Worm (Caenorhabditis elegans): ENCODE measurements around the gene Y62H9A.4.

Gene Y62H9A.4

DNA sequence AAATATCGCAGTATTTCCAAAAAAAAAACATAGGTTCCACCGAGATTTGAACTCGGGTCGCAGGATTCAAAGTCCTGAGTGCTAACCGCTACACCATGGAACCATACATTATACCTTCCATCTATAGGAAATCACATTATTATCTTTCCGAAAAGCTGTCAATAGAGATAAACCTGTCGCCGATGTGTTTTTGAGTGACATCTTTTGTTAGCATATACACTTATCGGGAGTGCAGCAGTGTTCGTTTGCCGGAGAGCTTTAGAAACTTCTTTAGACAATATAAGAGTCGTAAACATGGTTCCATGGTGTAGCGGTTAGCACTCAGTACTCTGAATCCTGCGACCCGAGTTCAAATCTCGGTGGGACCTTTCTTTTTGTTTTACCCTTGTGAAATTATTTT, 7.7 kb upstream of the Y62H9A.4 start:
- TF ChIP-seq dao-5 (tag; optimal IDR thresholded peaks at IDR 0.05) = peak; percentile 11
- no peak for TF ChIP-seq him-1 (tag; optimal IDR thresholded peaks at IDR 0.05)
- TF ChIP-seq W03F9.2 (tag; optimal IDR thresholded peaks at IDR 0.05) = no peak

DNA sequence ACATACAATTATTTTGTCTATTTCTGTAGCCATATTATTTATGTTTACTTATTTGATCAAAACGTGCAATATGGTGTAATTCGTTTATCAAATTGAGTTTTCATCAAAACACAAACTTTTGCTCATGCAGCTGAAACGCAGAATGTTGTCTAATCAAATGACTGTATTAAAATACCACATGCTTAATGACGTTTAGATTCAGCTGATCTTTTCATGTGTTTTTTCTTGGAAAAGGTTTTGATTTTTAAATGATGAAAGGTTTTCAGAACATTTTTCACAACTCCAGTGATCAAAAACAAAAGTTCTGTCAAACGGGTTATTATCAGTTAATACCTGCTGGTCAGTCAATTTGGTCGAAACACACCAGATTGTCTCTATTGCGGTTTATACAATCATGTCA, 4.7 kb upstream of the Y62H9A.4 start, which contains the start of gene Y62H9A.1:
TSS of gene Y62H9A.1 (plus strand) at position 282 of the 400 bp plus-strand sequence.
- TF ChIP-seq him-1 (tag; optimal IDR thresholded peaks at IDR 0.05) = no peak
- TF ChIP-seq dao-5 (tag; optimal IDR thresholded peaks at IDR 0.05) = no peak
- TF ChIP-seq W03F9.2 (tag; optimal IDR thresholded peaks at IDR 0.05) = no peak

DNA sequence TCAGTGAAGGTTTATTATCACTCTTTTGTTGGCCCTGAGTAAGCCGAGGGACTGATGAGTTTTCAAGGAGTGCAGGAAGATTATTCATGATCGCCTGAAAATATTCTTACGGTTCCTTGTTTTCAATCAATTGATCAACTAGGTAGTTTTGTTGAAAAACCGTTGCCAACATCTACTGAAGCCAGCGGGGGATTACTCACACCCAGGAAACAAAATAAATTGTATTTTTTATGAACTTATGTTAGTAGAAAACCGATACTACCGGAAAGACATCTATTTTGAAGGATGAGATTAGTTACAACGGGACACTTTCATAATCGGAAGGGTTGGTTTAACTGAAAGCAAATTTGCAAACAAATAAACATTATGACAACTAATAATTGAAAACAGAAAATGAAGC, 1.8 kb upstream of the Y62H9A.4 start, which contains the start of gene Y62H9A.2:
TSS of gene Y62H9A.2 (minus strand) at position 101 of the 400 bp plus-strand sequence.
- TF ChIP-seq W03F9.2 (tag; optimal IDR thresholded peaks at IDR 0.05) (no peak), dao-5 (tag; optimal IDR thresholded peaks at IDR 0.05) (no peak), him-1 (tag; optimal IDR thresholded peaks at IDR 0.05) (no peak)

DNA sequence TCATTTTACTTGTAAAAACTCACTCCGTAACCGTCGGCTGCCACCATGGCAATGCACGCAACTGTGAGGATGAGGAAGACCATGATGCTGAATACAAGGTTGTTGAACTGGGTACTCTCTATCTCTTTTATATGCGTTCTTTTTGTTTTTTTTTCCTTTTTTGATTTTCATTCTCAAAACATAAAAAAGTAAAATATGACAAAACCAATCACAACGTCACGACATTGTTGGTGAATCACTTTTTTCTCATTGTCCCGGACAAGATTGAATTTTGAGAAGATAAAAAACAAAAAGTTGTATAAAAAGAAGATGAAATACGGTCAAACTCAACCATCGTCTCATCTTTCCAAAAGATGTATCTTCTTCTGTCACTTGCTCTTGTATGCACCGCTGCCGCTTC, 2.9 kb downstream of the Y62H9A.4 start, which contains the start of the genes Y62H9A.5 and ule-5:
TSS of gene Y62H9A.5 (minus strand) at position 101 of the 400 bp plus-strand sequence.
TSS of gene ule-5 (plus strand) at position 328 of the 400 bp plus-strand sequence.
- TF ChIP-seq dao-5 (tag; optimal IDR thresholded peaks at IDR 0.05) = no peak
- TF ChIP-seq him-1 (tag; optimal IDR thresholded peaks at IDR 0.05) = no peak
- no peak for TF ChIP-seq W03F9.2 (tag; optimal IDR thresholded peaks at IDR 0.05)

DNA sequence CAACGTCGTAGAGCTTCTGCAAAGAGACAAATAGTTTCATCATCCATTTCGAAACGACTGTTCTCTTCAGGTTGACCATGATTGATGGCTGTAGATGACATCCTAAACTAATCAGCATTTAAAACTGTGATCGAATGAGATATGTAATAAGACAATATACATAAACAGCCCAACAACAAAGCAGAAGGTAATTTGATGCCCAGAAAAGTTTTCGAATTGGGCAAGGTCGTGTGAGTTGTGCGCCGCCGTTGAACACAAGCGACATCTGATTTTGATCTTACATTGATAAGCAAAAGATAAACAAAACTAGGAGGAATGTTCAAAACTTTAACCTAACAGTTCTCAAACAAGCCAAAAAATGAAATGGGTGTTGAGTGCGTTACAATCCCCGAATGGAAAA, 5.7 kb downstream of the Y62H9A.4 start, which contains the start of gene Y62H9A.7:
TSS of gene Y62H9A.7 (minus strand) at position 101 of the 400 bp plus-strand sequence.
- TF ChIP-seq him-1 (tag; optimal IDR thresholded peaks at IDR 0.05) = no peak

DNA sequence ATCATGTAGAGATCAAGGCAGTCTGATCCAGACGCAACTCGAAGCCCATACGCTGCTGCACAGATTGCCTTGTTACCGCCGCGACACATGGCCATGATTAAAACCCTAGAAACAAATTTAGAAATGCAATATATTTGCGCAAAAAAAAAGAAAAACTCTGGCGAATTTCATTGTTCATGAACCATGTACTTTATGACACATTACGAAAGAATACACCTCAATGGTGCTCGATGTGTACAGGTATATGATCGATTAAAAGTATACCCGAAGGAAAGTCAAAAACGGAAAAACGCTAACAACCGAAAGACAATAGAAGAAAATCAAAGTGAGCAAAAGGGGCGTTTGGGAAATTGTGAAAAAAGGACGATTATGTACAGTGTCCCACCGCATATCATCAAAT, 12.4 kb downstream of the Y62H9A.4 start, which contains the start of gene Y62H9A.8:
TSS of gene Y62H9A.8 (minus strand) at position 101 of the 400 bp plus-strand sequence.
- TF ChIP-seq dao-5 (tag; optimal IDR thresholded peaks at IDR 0.05) (no peak), W03F9.2 (tag; optimal IDR thresholded peaks at IDR 0.05) (no peak), him-1 (tag; optimal IDR thresholded peaks at IDR 0.05) (no peak)

DNA sequence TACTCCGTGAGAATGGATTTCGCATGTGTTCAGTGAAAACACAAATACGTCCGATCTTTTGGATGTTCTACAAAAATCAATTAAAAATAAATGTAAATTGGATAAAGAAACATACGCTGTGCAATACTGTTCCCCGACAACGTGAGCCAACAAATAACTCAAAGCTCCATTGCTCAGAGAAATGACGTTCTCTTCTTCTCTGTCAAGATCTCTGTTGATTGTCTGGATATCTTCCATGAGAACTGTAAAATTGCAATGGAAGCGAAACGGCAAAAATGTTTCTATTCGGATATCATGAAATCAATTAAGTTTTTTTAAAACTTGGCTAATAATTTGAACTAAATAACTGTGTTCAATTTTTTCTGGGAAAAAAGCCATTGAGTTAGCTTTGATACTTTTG, 16.8 kb downstream of the Y62H9A.4 start:
- TF ChIP-seq him-1 (tag; optimal IDR thresholded peaks at IDR 0.05) (no peak), W03F9.2 (tag; optimal IDR thresholded peaks at IDR 0.05) (no peak), dao-5 (tag; optimal IDR thresholded peaks at IDR 0.05) (no peak)

DNA sequence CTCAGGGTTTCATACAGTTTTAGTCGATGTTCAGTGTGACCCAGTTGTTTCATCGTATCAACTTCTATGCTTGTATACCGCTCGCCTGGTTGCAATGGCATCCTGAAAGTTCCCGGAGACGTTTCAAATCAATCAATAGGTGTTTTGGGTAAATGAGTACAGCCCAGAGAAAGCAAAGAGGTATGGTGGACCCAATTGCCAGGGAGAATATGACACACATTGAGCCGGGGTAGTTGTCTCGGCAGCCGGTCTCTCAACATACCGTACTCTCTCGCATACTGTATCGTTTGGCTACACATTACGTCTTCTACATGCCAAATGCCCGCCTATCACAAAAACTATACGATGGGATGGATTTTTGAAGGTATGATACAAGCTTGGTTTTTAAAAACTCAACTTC, 18.1 kb downstream of the Y62H9A.4 start, which contains the start of gene Y62H9A.9:
TSS of gene Y62H9A.9 (minus strand) at position 101 of the 400 bp plus-strand sequence.
- TF ChIP-seq dao-5 (tag; optimal IDR thresholded peaks at IDR 0.05) (no peak), W03F9.2 (tag; optimal IDR thresholded peaks at IDR 0.05) (no peak), him-1 (tag; optimal IDR thresholded peaks at IDR 0.05) (no peak)

DNA sequence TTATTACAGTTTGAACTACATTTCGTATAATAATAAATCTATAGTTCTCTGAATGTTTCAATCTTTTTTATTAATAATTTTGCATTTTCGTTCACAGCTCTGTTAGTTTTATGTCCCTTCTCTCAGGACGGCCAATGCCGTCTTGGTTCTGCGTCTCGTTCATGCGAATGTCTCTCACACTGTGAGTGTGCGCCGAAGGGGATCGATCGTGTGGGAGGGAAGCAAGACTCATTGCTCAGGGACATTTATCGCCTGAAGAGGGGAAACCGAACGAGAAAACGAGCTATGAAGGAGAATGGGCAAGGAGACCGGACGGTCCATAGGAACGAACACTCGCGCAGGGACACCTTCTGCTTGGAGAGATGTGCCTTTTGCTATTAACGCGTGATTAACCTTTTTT, 19.1 kb downstream of the Y62H9A.4 start:
- no peak for TF ChIP-seq him-1 (tag; optimal IDR thresholded peaks at IDR 0.05)
- TF ChIP-seq W03F9.2 (tag; optimal IDR thresholded peaks at IDR 0.05) = no peak
- no peak for TF ChIP-seq dao-5 (tag; optimal IDR thresholded peaks at IDR 0.05)

DNA sequence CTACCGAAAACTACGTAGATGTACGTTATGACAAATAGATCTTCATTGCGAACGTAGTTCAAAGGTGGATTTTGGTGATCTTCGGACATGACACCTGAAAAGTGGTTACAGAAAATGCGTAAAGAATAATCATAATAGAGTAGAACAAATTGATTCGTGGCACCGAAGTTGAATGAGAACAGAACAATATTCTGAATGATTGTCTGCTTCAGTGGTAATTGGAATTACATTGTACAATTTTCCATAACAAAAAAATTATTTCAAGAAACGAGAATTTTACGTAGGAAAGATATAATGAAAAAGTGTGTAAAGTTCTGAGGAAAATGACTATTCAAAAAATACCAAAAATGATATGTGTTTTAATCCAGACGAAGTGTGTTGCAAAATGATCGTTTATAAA, 22.7 kb downstream of the Y62H9A.4 start, which contains the start of gene Y62H9A.10:
TSS of gene Y62H9A.10 (minus strand) at position 101 of the 400 bp plus-strand sequence.
- TF ChIP-seq W03F9.2 (tag; optimal IDR thresholded peaks at IDR 0.05) (no peak), him-1 (tag; optimal IDR thresholded peaks at IDR 0.05) (no peak), dao-5 (tag; optimal IDR thresholded peaks at IDR 0.05) (no peak)

DNA sequence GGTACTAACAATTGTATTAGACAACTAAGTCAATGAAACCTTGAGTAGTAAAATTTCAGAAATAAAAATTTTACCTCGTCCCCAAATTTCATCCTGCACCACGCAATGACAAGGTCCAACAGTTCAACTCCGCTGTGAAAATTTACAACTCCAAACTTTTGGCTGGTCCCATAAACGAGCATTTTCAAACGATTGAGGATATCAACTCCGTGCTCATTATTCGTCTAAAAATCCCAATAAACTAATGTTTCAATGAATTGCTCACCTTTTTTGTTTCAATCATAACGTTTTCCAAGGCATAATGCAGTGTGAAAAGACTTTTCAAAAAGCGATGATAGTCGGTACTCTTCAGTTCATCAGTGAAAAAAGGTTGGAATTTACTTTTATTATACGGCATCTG, 26.7 kb downstream of the Y62H9A.4 start:
- TF ChIP-seq him-1 (tag; optimal IDR thresholded peaks at IDR 0.05) = no peak
- TF ChIP-seq dao-5 (tag; optimal IDR thresholded peaks at IDR 0.05) = no peak
- TF ChIP-seq W03F9.2 (tag; optimal IDR thresholded peaks at IDR 0.05) = no peak

DNA sequence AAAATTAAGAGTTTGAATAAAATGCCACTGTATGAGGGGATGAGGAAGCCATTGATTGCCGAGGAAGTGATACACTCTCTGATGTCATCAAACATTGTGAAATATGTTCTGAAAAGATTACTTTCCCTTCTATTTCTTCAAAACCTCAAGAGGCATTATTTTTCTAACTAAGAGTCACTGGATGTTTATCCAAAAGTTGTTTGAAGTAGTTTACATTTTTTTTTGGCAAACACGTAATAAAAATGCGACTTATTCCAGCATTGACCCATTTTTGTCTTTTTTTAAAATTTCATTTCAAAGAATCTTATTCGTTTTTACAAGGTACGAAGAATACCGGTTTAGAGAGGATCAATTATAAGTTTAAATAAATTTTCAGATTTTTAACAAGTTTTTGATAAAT, 27.3 kb downstream of the Y62H9A.4 start, which contains the start of gene Y62H9A.11:
TSS of gene Y62H9A.11 (minus strand) at position 101 of the 400 bp plus-strand sequence.
- TF ChIP-seq him-1 (tag; optimal IDR thresholded peaks at IDR 0.05) = no peak
- no peak for TF ChIP-seq W03F9.2 (tag; optimal IDR thresholded peaks at IDR 0.05)
- no peak for TF ChIP-seq dao-5 (tag; optimal IDR thresholded peaks at IDR 0.05)

DNA sequence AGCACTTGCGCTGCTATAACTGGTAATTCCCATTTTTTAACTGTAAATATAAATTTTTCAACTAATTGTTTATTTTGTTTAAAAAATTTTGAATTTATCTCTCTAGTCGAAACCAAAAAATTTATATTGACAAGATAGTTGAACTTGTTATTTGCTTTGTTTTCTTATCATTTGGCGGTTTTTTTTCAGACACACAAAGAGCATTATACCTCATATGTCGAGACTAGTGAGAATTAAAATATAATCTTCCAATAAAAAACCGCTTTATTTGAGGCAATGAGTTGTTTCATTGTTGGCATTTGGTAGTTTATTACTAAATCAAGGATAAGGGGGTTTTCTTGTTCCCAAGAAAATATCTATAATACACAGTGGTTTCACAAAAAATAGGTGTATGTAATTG, 28.3 kb downstream of the Y62H9A.4 start:
- no peak for TF ChIP-seq W03F9.2 (tag; optimal IDR thresholded peaks at IDR 0.05)
- no peak for TF ChIP-seq dao-5 (tag; optimal IDR thresholded peaks at IDR 0.05)
- no peak for TF ChIP-seq him-1 (tag; optimal IDR thresholded peaks at IDR 0.05)

DNA sequence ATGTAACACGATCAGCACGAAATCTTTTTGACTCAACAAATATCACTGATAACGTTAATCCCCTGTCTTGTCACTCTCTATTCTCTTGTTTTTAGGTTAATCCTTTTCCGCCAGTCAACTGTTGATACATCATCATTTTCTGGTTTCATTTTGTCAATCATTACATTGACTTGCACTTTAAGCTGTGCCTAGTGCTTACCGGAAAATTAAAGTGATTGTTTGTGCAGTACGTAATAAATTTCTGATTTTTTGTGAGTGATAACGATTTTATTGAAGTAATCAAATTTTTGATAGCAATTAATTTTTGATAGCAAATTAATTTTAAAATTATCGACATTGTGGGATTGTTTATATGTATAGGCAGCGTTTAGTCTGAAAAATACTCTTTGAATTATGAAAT, 29.2 kb downstream of the Y62H9A.4 start:
- TF ChIP-seq him-1 (tag; optimal IDR thresholded peaks at IDR 0.05) = no peak
- no peak for TF ChIP-seq W03F9.2 (tag; optimal IDR thresholded peaks at IDR 0.05)
- TF ChIP-seq dao-5 (tag; optimal IDR thresholded peaks at IDR 0.05) = no peak

DNA sequence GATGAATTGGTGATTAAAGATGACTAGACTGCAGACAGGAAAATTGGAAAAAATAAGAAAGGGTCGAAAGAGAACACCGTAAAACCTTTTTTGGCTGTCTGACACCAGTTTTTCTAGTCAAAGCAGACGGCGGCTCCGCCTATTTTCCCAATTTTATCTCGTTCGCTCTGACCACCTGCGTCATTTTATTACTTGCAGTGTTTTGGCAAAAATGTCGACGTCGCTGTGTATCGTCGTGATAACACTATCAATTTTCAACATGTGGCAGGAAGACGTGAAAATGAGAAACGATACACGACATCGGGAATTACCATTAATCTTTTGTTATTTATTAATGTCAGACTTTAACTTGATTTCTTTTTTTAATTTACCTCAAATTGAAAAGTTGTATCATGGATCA, 30.1 kb downstream of the Y62H9A.4 start, which contains the start of gene Y62H9A.15:
TSS of gene Y62H9A.15 (minus strand) at position 100 of the 400 bp plus-strand sequence.
- TF ChIP-seq dao-5 (tag; optimal IDR thresholded peaks at IDR 0.05) (no peak), him-1 (tag; optimal IDR thresholded peaks at IDR 0.05) (no peak), W03F9.2 (tag; optimal IDR thresholded peaks at IDR 0.05) (no peak)
